Worm (Caenorhabditis elegans) whole organism, early embryonic: ENCODE data around the gene T11F9.7.
A peak's percentile ranks its signal among the peaks of the same experiment; 100 is the strongest.

Source experiments
- B0310.2 ChIP-seq: sonication (generic microtip); optimal IDR thresholded peaks from 2 replicates; lab custom pipeline; 2016; ENCODE audit warnings: mild to moderate bottlenecking, missing genetic modification characterization, missing compliant biosample characterization
- F13C5.2 ChIP-seq: sonication (generic microtip); optimal IDR thresholded peaks from 2 replicates; lab custom pipeline; 2017; ENCODE audit warnings: mild to moderate bottlenecking, missing genetic modification characterization, inconsistent platforms, missing compliant biosample characterization
- aly-1 ChIP-seq: sonication (generic microtip); optimal IDR thresholded peaks from 2 replicates; lab custom pipeline; 2016; ENCODE audit warnings: missing genetic modification characterization, missing compliant biosample characterization
- ama-1 ChIP-seq: fragments of 150-350 bp; optimal IDR thresholded peaks from 2 replicates; lab custom pipeline; 2014
- ceh-13 ChIP-seq: fragments of 200-800 bp; sonication (Bioruptor generic); optimal IDR thresholded peaks from 2 replicates; lab custom pipeline; 2018; ENCODE audit warnings: mild to moderate bottlenecking, missing genetic modification characterization, missing compliant biosample characterization
- ceh-36 ChIP-seq: sonication (generic microtip); optimal IDR thresholded peaks from 2 replicates; lab custom pipeline; 2016; ENCODE audit warnings: missing genetic modification characterization, inconsistent platforms, missing compliant biosample characterization
- ets-7 ChIP-seq: sonication (generic microtip); optimal IDR thresholded peaks from 2 replicates; lab custom pipeline; 2016; ENCODE audit warnings: missing genotype, missing genetic modification characterization, missing compliant biosample characterization
- flt-1 ChIP-seq: fragments of 200-800 bp; sonication (Bioruptor generic); IDR thresholded peaks from 2 replicates; pipeline ENCODE4 v1.3.6; 2022; ENCODE audit warnings: missing genetic modification characterization, missing compliant biosample characterization
- hmbx-1 ChIP-seq: sonication (generic microtip); optimal IDR thresholded peaks from 2 replicates; lab custom pipeline; 2016; ENCODE audit warnings: mild to moderate bottlenecking, missing genetic modification characterization, missing compliant biosample characterization
- hmg-4 ChIP-seq: fragments of 200-800 bp; sonication (Bioruptor generic); optimal IDR thresholded peaks from 2 replicates; lab custom pipeline; 2018; ENCODE audit warnings: mild to moderate bottlenecking, missing genetic modification characterization, missing compliant biosample characterization
- hnd-1 ChIP-seq: sonication (generic microtip); optimal IDR thresholded peaks from 2 replicates; lab custom pipeline; 2016; ENCODE audit warnings: missing genetic modification characterization, missing compliant biosample characterization
- pes-1 ChIP-seq: fragments of 200-800 bp; sonication (Bioruptor generic); IDR thresholded peaks from 2 replicates; pipeline ENCODE4 v1.3.6; 2022; ENCODE audit warnings: missing genetic modification reagents, missing genetic modification characterization, missing compliant biosample characterization
- scrt-1 ChIP-seq: fragments of 200-800 bp; sonication (Bioruptor generic); IDR thresholded peaks from 2 replicates; pipeline ENCODE4 v1.3.6; 2022; ENCODE audit warnings: missing genetic modification characterization, missing compliant biosample characterization
- sea-1 ChIP-seq: fragments of 200-800 bp; sonication (Bioruptor generic); conservative IDR thresholded peaks from 2 replicates; pipeline ENCODE4 v1.3.6; 2022; ENCODE audit warnings: missing genetic modification characterization, missing compliant biosample characterization
- tbx-11 ChIP-seq: fragments of 200-800 bp; sonication (Bioruptor generic); IDR thresholded peaks from 2 replicates; pipeline ENCODE4 v1.3.6; 2022; ENCODE audit warnings: missing genetic modification characterization, missing compliant biosample characterization
- tbx-37 ChIP-seq: fragments of 200-800 bp; sonication (Bioruptor generic); conservative IDR thresholded peaks from 2 replicates; pipeline ENCODE4 v1.3.6; 2022; ENCODE audit warnings: missing genetic modification reagents, missing genetic modification characterization, missing compliant biosample characterization
- tra-4 ChIP-seq: sonication (generic microtip); optimal IDR thresholded peaks from 2 replicates; lab custom pipeline; 2017; ENCODE audit warnings: missing genetic modification characterization, missing compliant biosample characterization

T11F9.7 gene

ce11 chrV:11445375-11445774 is 30.4 kb upstream of the T11F9.7 start:
- TF ChIP-seq hmg-4 (GFP tag; lab: Kevin White, UChicago): peak; percentile 25
- TF ChIP-seq B0310.2: no peak
- no peak for TF ChIP-seq scrt-1

- TF ChIP-seq B0310.2 (no peak), tbx-11 (GFP tag; lab: Robert Waterston, UW) (no peak), hmg-4 (GFP tag; lab: Kevin White, UChicago) (no peak), hnd-1 (tag; lab: Kevin White, UChicago) (no peak), sea-1 (GFP tag; lab: Robert Waterston, UW) (no peak)
These were observed 29.4 kb upstream of the T11F9.7 start, which contains the start of gene mig-17 for ce11 chrV:11446297-11446696. mig-17 (plus strand) TSS chrV:11446685.

- TF ChIP-seq hnd-1 (tag; lab: Kevin White, UChicago) (no peak), hmbx-1 (tag; lab: Kevin White, UChicago) (no peak), ceh-13 (GFP tag; lab: Kevin White, UChicago) (no peak), hmg-4 (GFP tag; lab: Kevin White, UChicago) (no peak), F13C5.2 (no peak), ceh-36 (no peak), ama-1 (no peak), sea-1 (GFP tag; lab: Robert Waterston, UW) (no peak), B0310.2 (no peak), tra-4 (tag; lab: Kevin White, UChicago) (no peak), ets-7 (tag; lab: Kevin White, UChicago) (no peak), aly-1 (tag; lab: Kevin White, UChicago) (no peak), flt-1 (no peak)
These were observed 26.3 kb upstream of the T11F9.7 start for ce11 chrV:11449404-11449803.

ce11 chrV:11450257-11450656 is 25.5 kb upstream of the T11F9.7 start, which contains the start of gene col-156:
col-156 (minus strand) TSS chrV:11450357.
- TF ChIP-seq B0310.2 (no peak), tra-4 (tag; lab: Kevin White, UChicago) (no peak), flt-1 (no peak), sea-1 (GFP tag; lab: Robert Waterston, UW) (no peak), tbx-11 (GFP tag; lab: Robert Waterston, UW) (no peak), ceh-13 (GFP tag; lab: Kevin White, UChicago) (no peak), pes-1 (GFP tag; lab: Robert Waterston, UW) (no peak), tbx-37 (GFP tag; lab: Robert Waterston, UW) (no peak), hnd-1 (tag; lab: Kevin White, UChicago) (no peak), hmbx-1 (tag; lab: Kevin White, UChicago) (no peak), ama-1 (no peak), aly-1 (tag; lab: Kevin White, UChicago) (no peak), ceh-36 (no peak), ets-7 (tag; lab: Kevin White, UChicago) (no peak), F13C5.2 (no peak)

- no peak for TF ChIP-seq hnd-1 (tag; lab: Kevin White, UChicago)
- TF ChIP-seq tbx-37 (GFP tag; lab: Robert Waterston, UW): no peak
- TF ChIP-seq ets-7 (tag; lab: Kevin White, UChicago): no peak
- no peak for TF ChIP-seq F13C5.2
- TF ChIP-seq tbx-11 (GFP tag; lab: Robert Waterston, UW): no peak
- TF ChIP-seq tra-4 (tag; lab: Kevin White, UChicago): no peak
- TF ChIP-seq hmg-4 (GFP tag; lab: Kevin White, UChicago): no peak
- TF ChIP-seq flt-1: no peak
- no peak for TF ChIP-seq ceh-36
- TF ChIP-seq sea-1 (GFP tag; lab: Robert Waterston, UW): no peak
- no peak for TF ChIP-seq aly-1 (tag; lab: Kevin White, UChicago)
- no peak for TF ChIP-seq hmbx-1 (tag; lab: Kevin White, UChicago)
- TF ChIP-seq B0310.2: no peak
- no peak for TF ChIP-seq pes-1 (GFP tag; lab: Robert Waterston, UW)
- TF ChIP-seq scrt-1: no peak
- TF ChIP-seq ama-1: no peak
- TF ChIP-seq ceh-13 (GFP tag; lab: Kevin White, UChicago): no peak
These were observed 20.8 kb upstream of the T11F9.7 start for ce11 chrV:11454917-11455316.

ce11 chrV:11459255-11459654 is 16.5 kb upstream of the T11F9.7 start, which contains the start of gene T11F9.1:
T11F9.1 (plus strand) TSS chrV:11459555.
- TF ChIP-seq flt-1 (no peak), F13C5.2 (no peak), hmg-4 (GFP tag; lab: Kevin White, UChicago) (no peak), ceh-13 (GFP tag; lab: Kevin White, UChicago) (no peak), pes-1 (GFP tag; lab: Robert Waterston, UW) (no peak), sea-1 (GFP tag; lab: Robert Waterston, UW) (no peak), tbx-11 (GFP tag; lab: Robert Waterston, UW) (no peak), ets-7 (tag; lab: Kevin White, UChicago) (no peak), aly-1 (tag; lab: Kevin White, UChicago) (no peak), ama-1 (no peak), tra-4 (tag; lab: Kevin White, UChicago) (no peak), B0310.2 (no peak), hnd-1 (tag; lab: Kevin White, UChicago) (no peak), hmbx-1 (tag; lab: Kevin White, UChicago) (no peak), scrt-1 (no peak), tbx-37 (GFP tag; lab: Robert Waterston, UW) (no peak), ceh-36 (no peak)

- TF ChIP-seq tbx-37 (GFP tag; lab: Robert Waterston, UW): no peak
- no peak for TF ChIP-seq B0310.2
- TF ChIP-seq tbx-11 (GFP tag; lab: Robert Waterston, UW): no peak
- no peak for TF ChIP-seq aly-1 (tag; lab: Kevin White, UChicago)
- no peak for TF ChIP-seq scrt-1
- TF ChIP-seq F13C5.2: no peak
These were observed 12.7 kb upstream of the T11F9.7 start, which contains the start of gene zipt-16 for ce11 chrV:11462963-11463453. zipt-16 (plus strand) TSS chrV:11463013.
